Worm (Caenorhabditis elegans): ENCODE data around the gene lim-6.

DNA sequence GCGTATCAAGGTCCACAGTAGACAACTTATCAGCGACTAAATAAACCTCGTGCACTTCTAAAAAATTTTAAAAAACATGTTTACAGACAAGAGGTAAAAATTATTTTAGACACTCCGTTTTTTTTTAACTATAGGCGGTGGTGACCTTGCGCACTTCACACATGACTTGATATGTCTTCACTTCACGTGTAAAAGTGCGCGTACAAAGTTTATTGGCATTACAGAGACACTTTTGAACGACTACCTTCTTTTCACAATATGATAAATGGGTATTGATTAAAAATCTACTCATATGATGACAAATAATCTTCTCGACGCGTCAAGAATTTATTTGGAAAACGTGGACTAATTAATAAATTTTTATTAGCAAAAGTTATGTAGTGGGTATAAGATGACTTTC, 45.5 kb upstream of the lim-6 start:
- TF ChIP-seq dao-5 (tag; optimal IDR thresholded peaks at IDR 0.05) (no peak), W03F9.2 (tag; optimal IDR thresholded peaks at IDR 0.05) (no peak), him-1 (tag; optimal IDR thresholded peaks at IDR 0.05) (no peak)
